Fruit fly (Drosophila melanogaster): Measurements from ENCODE around the gene Utx.

Utx gene

DNA sequence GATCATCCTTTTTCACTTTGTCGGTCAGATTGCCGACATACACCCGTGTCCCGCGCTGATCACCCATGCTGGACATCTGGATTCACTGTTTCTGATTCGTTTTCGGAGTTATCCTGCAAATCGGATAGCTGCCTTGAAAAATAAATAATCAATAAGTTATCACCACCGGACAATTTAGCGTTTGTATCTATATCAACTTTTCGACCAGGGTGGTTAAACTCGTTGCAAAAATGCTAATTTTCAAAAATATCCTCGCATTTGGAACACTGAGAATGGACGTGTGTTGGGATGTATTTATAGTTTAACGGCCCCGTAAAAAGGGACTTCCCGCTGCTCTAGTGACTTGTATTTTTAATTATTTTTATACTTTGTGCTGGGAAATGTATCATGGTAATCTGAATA, 15.3 kb downstream of the Utx start, which contains the start of gene Rsf1:
Gene Rsf1, minus strand, starts transcription at position 212 of the 402 bp plus-strand sequence.
- TF ChIP-seq esn (GFP tag; optimal IDR thresholded peaks at IDR 0.05) (no peak), Sox102F (GFP tag; optimal IDR thresholded peaks at IDR 0.05) (no peak), Eip78C (GFP tag) (peak; percentile 18)

DNA sequence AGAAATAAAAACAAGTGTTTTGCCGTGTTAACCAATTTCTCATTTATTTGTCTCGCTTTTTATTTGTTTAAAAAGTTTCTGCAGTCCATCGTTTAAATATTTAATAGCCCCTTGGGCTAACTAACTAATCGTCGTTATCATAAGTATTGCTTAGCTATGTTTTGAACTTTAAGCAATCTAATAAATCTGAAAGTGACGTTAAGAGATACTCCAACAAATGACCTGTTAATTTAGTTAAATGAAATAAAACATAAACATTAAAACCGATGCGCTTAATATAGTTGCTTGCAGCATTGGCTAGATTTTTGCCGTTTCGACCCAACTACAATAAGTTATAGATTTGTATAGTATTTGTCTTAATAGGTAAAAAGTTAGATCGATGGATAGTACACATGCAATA, 16.8 kb downstream of the Utx start:
- TF ChIP-seq CG3919 (GFP tag; optimal IDR thresholded peaks at IDR 0.05) = no peak
- TF ChIP-seq CG10669 (GFP tag; optimal IDR thresholded peaks at IDR 0.05) = no peak
- no peak for TF ChIP-seq OdsH (GFP tag; optimal IDR thresholded peaks at IDR 0.05)
- TF ChIP-seq achi (GFP tag; optimal IDR thresholded peaks at IDR 0.05) = no peak
- TF ChIP-seq fd85E (GFP tag; optimal IDR thresholded peaks at IDR 0.05) = no peak
- no peak for TF ChIP-seq CG11762 (GFP tag; optimal IDR thresholded peaks at IDR 0.05; ENCODE audit: insufficient read depth)
- no peak for TF ChIP-seq CG3032 (tag; optimal IDR thresholded peaks at IDR 0.05)
- TF ChIP-seq lz (GFP tag; optimal IDR thresholded peaks at IDR 0.05) = no peak
- TF ChIP-seq salr (GFP tag; optimal IDR thresholded peaks at IDR 0.05) = no peak
- no peak for TF ChIP-seq CG31627 (GFP tag; optimal IDR thresholded peaks at IDR 0.05)
- TF ChIP-seq CG10631 (GFP tag; optimal IDR thresholded peaks at IDR 0.05) = no peak
- no peak for TF ChIP-seq ss (GFP tag; optimal IDR thresholded peaks at IDR 0.05)
- no peak for TF ChIP-seq Smox (GFP tag; optimal IDR thresholded peaks at IDR 0.05)
- no peak for TF ChIP-seq Hr39 (GFP tag; optimal IDR thresholded peaks at IDR 0.05)
- no peak for TF ChIP-seq Met (GFP tag; optimal IDR thresholded peaks at IDR 0.05)
- TF ChIP-seq Eip75B (GFP tag; optimal IDR thresholded peaks at IDR 0.05) = no peak
- TF ChIP-seq CG15336 (GFP tag; IDR thresholded peaks at IDR 0.05) = no peak
- TF ChIP-seq net (GFP tag; optimal IDR thresholded peaks at IDR 0.05) = no peak
- TF ChIP-seq eg (GFP tag; IDR thresholded peaks at IDR 0.05) = no peak
- no peak for TF ChIP-seq CG6163 (GFP tag; IDR thresholded peaks at IDR 0.05)

DNA sequence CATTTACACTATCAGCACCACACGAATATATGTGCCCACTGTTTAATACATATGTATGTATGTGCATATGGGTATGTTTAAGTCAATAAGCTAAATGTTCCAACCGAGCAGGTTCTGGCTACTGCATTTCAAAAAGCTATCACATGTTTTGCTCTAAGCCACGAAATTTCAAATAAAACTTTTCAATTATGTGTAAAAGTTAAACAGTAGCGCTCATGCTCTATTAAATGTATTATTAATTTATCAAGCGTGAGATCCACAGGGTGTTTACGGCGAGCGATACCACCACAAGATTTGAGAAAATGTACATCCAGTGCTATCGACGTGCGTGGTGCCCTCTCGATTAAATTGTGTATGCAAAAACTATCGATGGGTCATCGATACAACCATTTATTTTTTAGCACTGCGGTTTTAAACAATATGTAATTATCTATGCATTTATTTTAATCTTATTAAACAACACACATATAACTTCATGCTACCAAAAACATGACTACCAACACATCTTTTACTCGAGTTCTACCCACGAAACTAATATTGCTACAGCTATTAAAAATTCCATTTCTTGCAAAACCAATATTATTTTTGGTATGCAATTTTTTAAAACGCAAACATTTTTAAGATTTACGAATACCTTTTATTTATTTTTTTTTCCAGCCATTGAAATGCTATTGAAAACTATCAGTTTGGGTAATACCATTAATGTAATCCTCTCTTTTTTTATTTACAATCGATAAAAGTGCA, 17.7 kb downstream of the Utx start, which contains the start of gene Pten:
Gene Pten, minus strand, starts transcription at position 300 of the 744 bp plus-strand sequence.
- TF ChIP-seq salr (GFP tag; optimal IDR thresholded peaks at IDR 0.05) (no peak), dsx (GFP tag; optimal IDR thresholded peaks at IDR 0.05; ENCODE audit: poor library complexity, severe bottlenecking) (no peak), CG8119 (GFP tag; IDR thresholded peaks at IDR 0.05) (no peak), achi (GFP tag; optimal IDR thresholded peaks at IDR 0.05) (no peak), CG15336 (GFP tag; IDR thresholded peaks at IDR 0.05) (peak; percentile 72), dac (GFP tag; optimal IDR thresholded peaks at IDR 0.05) (no peak), fkh (GFP tag; optimal IDR thresholded peaks at IDR 0.05) (peak; percentile 86), CG6854 (GFP tag; optimal IDR thresholded peaks at IDR 0.05) (peak; percentile 25), vri (GFP tag; optimal IDR thresholded peaks at IDR 0.05) (no peak), spab (GFP tag; optimal IDR thresholded peaks at IDR 0.05) (no peak), CG8632 (GFP tag; optimal IDR thresholded peaks at IDR 0.05) (peak; percentile 37), pdm3 (GFP tag; optimal IDR thresholded peaks at IDR 0.05) (no peak), eg (GFP tag; IDR thresholded peaks at IDR 0.05) (no peak), Hr38 (GFP tag; optimal IDR thresholded peaks at IDR 0.05) (no peak), CG31627 (GFP tag; optimal IDR thresholded peaks at IDR 0.05) (peak; percentile 56), CG11294 (GFP tag; IDR thresholded peaks at IDR 0.05) (no peak), OdsH (GFP tag; optimal IDR thresholded peaks at IDR 0.05) (peak; percentile 62), CG3032 (tag; optimal IDR thresholded peaks at IDR 0.05) (peak; percentile 61), Ets96B (tag; optimal IDR thresholded peaks at IDR 0.05) (peak; percentile 55), Ets21C (GFP tag; optimal IDR thresholded peaks at IDR 0.05) (peak; percentile 42), CG6163 (GFP tag; IDR thresholded peaks at IDR 0.05) (no peak), Eip78C (GFP tag) (peak; percentile 89), Smox (GFP tag; optimal IDR thresholded peaks at IDR 0.05) (no peak), CG6276 (GFP tag; optimal IDR thresholded peaks at IDR 0.05) (no peak), CG11902 (GFP tag; optimal IDR thresholded peaks at IDR 0.05) (peak; percentile 33), lz (GFP tag; optimal IDR thresholded peaks at IDR 0.05) (peak; percentile 69), fd85E (GFP tag; optimal IDR thresholded peaks at IDR 0.05) (no peak), ss (GFP tag; optimal IDR thresholded peaks at IDR 0.05) (peak in 1 of 2 experiments; percentile 3), CG4318 (GFP tag; optimal IDR thresholded peaks at IDR 0.05) (no peak), Sox14 (GFP tag; optimal IDR thresholded peaks at IDR 0.05) (peak; percentile 55), Lpt (GFP tag; optimal IDR thresholded peaks at IDR 0.05) (no peak), CG6808 (GFP tag; optimal IDR thresholded peaks at IDR 0.05) (no peak), Met (GFP tag; optimal IDR thresholded peaks at IDR 0.05) (peak; percentile 71), net (GFP tag; optimal IDR thresholded peaks at IDR 0.05) (no peak), esn (GFP tag; optimal IDR thresholded peaks at IDR 0.05) (peak; percentile 67), CG10669 (GFP tag; optimal IDR thresholded peaks at IDR 0.05) (no peak), Eip75B (GFP tag; optimal IDR thresholded peaks at IDR 0.05) (peak; percentile 66), CG9139 (GFP tag; optimal IDR thresholded peaks at IDR 0.05) (no peak), Sox102F (GFP tag; optimal IDR thresholded peaks at IDR 0.05) (no peak), Gug (GFP tag; IDR thresholded peaks at IDR 0.05) (no peak)
